Fruit fly (Drosophila melanogaster) whole organism, prepupa: Measurements from ENCODE around the gene CG42494.

Source experiments
- Blimp-1 ChIP-seq: fragments of 200-800 bp; sonication (Bioruptor generic); optimal IDR thresholded peaks from 3 replicates; lab custom pipeline; 2017; ENCODE audit warnings: missing biosample characterization, missing genetic modification characterization, mild to moderate bottlenecking, moderate library complexity, missing genetic modification reagents
- CG10631 ChIP-seq: fragments of 200-800 bp; sonication (Bioruptor generic); optimal IDR thresholded peaks from 2 replicates; lab custom pipeline; 2016; ENCODE audit warnings: missing biosample characterization, missing genetic modification characterization
- CG10669 ChIP-seq: fragments of 200-800 bp; sonication (Bioruptor generic); optimal IDR thresholded peaks from 3 replicates; lab custom pipeline; 2018; ENCODE audit warnings: missing biosample characterization, mild to moderate bottlenecking, missing genetic modification characterization, moderate library complexity
- CG11294 ChIP-seq: fragments of 200-800 bp; sonication (Bioruptor generic); IDR thresholded peaks from 2 replicates; pipeline ENCODE4 v1.3.6; 2022; ENCODE audit warnings: missing biosample characterization, missing genetic modification characterization
- CG11762 ChIP-seq: fragments of 200-800 bp; sonication (Bioruptor generic); optimal IDR thresholded peaks from 3 replicates; lab custom pipeline; 2016; ENCODE audit warnings: missing biosample characterization, missing genetic modification characterization; ENCODE audit not compliant: insufficient read depth
- CG1621 ChIP-seq: fragments of 200-800 bp; sonication (Bioruptor generic); optimal IDR thresholded peaks from 3 replicates; lab custom pipeline; 2018; ENCODE audit warnings: missing biosample characterization, mild to moderate bottlenecking, missing genetic modification characterization
- CG16779 ChIP-seq: fragments of 200-800 bp; sonication (Bioruptor generic); optimal IDR thresholded peaks from 3 replicates; lab custom pipeline; 2017; ENCODE audit warnings: missing biosample characterization, mild to moderate bottlenecking, missing genetic modification characterization
- CG31627 ChIP-seq: fragments of 200-800 bp; sonication (Bioruptor generic); optimal IDR thresholded peaks from 3 replicates; lab custom pipeline; 2016; ENCODE audit warnings: missing biosample characterization, missing genetic modification characterization
- CG34406 ChIP-seq: fragments of 200-800 bp; sonication (Bioruptor generic); optimal IDR thresholded peaks from 3 replicates; lab custom pipeline; 2016; ENCODE audit warnings: missing biosample characterization, missing genetic modification characterization
- CG3919 ChIP-seq: fragments of 200-800 bp; sonication (Bioruptor generic); optimal IDR thresholded peaks from 3 replicates; lab custom pipeline; 2016; ENCODE audit warnings: missing biosample characterization, missing genetic modification characterization
- CG4318 ChIP-seq: fragments of 200-800 bp; sonication (Bioruptor generic); optimal IDR thresholded peaks from 3 replicates; lab custom pipeline; 2017; ENCODE audit warnings: missing biosample characterization, mild to moderate bottlenecking, missing genetic modification characterization
- CG6276 ChIP-seq: fragments of 200-800 bp; sonication (Bioruptor generic); optimal IDR thresholded peaks from 2 replicates; lab custom pipeline; 2017; ENCODE audit warnings: missing biosample characterization, mild to moderate bottlenecking, missing genetic modification characterization
- CG6792 ChIP-seq: fragments of 200-800 bp; sonication (Bioruptor generic); optimal IDR thresholded peaks from 3 replicates; lab custom pipeline; 2016; ENCODE audit warnings: missing biosample characterization, missing genetic modification characterization
- CG6808 ChIP-seq: fragments of 200-800 bp; sonication (Bioruptor generic); optimal IDR thresholded peaks from 3 replicates; lab custom pipeline; 2017; ENCODE audit warnings: missing biosample characterization, missing genetic modification characterization, mild to moderate bottlenecking, moderate library complexity, missing genetic modification reagents
- CG7368 ChIP-seq: fragments of 200-800 bp; sonication (Bioruptor generic); optimal IDR thresholded peaks from 3 replicates; lab custom pipeline; 2016; ENCODE audit warnings: missing biosample characterization, missing genetic modification characterization
- CG8119 ChIP-seq: fragments of 200-800 bp; sonication (Bioruptor generic); IDR thresholded peaks from 3 replicates; pipeline ENCODE4 v1.3.6; 2022; ENCODE audit warnings: missing biosample characterization, missing genetic modification characterization
- CG8319 ChIP-seq: fragments of 200-800 bp; sonication (Bioruptor generic); optimal IDR thresholded peaks from 3 replicates; lab custom pipeline; 2016; ENCODE audit warnings: missing biosample characterization, missing genetic modification characterization
- CG8632 ChIP-seq: fragments of 200-800 bp; sonication (Bioruptor generic); optimal IDR thresholded peaks from 3 replicates; lab custom pipeline; 2016; ENCODE audit warnings: missing biosample characterization, missing genetic modification characterization
- CG9139 ChIP-seq: fragments of 200-800 bp; sonication (Bioruptor generic); optimal IDR thresholded peaks from 3 replicates; lab custom pipeline; 2017; ENCODE audit warnings: missing biosample characterization, mild to moderate bottlenecking, missing genetic modification characterization
- Eip75B ChIP-seq: fragments of 200-800 bp; sonication (Bioruptor generic); optimal IDR thresholded peaks from 3 replicates; lab custom pipeline; 2016; ENCODE audit warnings: missing biosample characterization, missing genetic modification characterization
- Eip78C ChIP-seq: fragments of 200-800 bp; sonication (Bioruptor generic); peaks from one replicate; lab custom pipeline; 2016; ENCODE audit warnings: missing biosample characterization, missing genetic modification characterization
- Eip93F ChIP-seq: fragments of 200-800 bp; sonication (Bioruptor generic); optimal IDR thresholded peaks from 2 replicates; lab custom pipeline; 2016; ENCODE audit warnings: missing biosample characterization, mild to moderate bottlenecking, missing genetic modification characterization
- Ets21C ChIP-seq: fragments of 200-800 bp; sonication (Bioruptor generic); optimal IDR thresholded peaks from 3 replicates; lab custom pipeline; 2016; ENCODE audit warnings: missing biosample characterization, missing genetic modification characterization
- Ets96B ChIP-seq: fragments of 200-800 bp; optimal IDR thresholded peaks from 2 replicates; lab custom pipeline; 2019; ENCODE audit warnings: missing biosample characterization, mild to moderate bottlenecking, missing genetic modification characterization, moderate library complexity
- Gug ChIP-seq: fragments of 200-800 bp; sonication (Bioruptor generic); IDR thresholded peaks from 2 replicates; pipeline ENCODE4 v1.3.6; 2022; ENCODE audit warnings: missing biosample characterization, missing genetic modification characterization
- Hr39 ChIP-seq: fragments of 200-800 bp; sonication (Bioruptor generic); optimal IDR thresholded peaks from 2 replicates; lab custom pipeline; 2016; ENCODE audit warnings: missing biosample characterization, missing genetic modification characterization
- Hr4 ChIP-seq: fragments of 200-800 bp; sonication (Bioruptor generic); optimal IDR thresholded peaks from 3 replicates; lab custom pipeline; 2016; ENCODE audit warnings: missing biosample characterization, missing genetic modification characterization
- Lpt ChIP-seq: fragments of 200-800 bp; sonication (Bioruptor generic); optimal IDR thresholded peaks from 3 replicates; lab custom pipeline; 2016; ENCODE audit warnings: missing biosample characterization, missing genetic modification characterization
- OdsH ChIP-seq: fragments of 200-800 bp; sonication (Bioruptor generic); optimal IDR thresholded peaks from 3 replicates; lab custom pipeline; 2016; ENCODE audit warnings: missing biosample characterization, missing genetic modification characterization
- Smox ChIP-seq: fragments of 200-800 bp; sonication (Bioruptor generic); optimal IDR thresholded peaks from 3 replicates; lab custom pipeline; 2016; ENCODE audit warnings: missing biosample characterization, missing genetic modification characterization
- Sox102F ChIP-seq: fragments of 200-800 bp; sonication (Bioruptor generic); optimal IDR thresholded peaks from 2 replicates; lab custom pipeline; 2016; ENCODE audit warnings: missing biosample characterization, mild to moderate bottlenecking, missing genetic modification characterization
- Sox14 ChIP-seq: fragments of 200-800 bp; sonication (Bioruptor generic); optimal IDR thresholded peaks from 3 replicates; lab custom pipeline; 2016; ENCODE audit warnings: missing biosample characterization, missing genetic modification characterization
- Sox15 ChIP-seq: fragments of 200-800 bp; sonication (Bioruptor generic); optimal IDR thresholded peaks from 3 replicates; lab custom pipeline; 2016; ENCODE audit warnings: missing biosample characterization, missing genetic modification characterization
- achi ChIP-seq: fragments of 200-800 bp; sonication (Bioruptor generic); optimal IDR thresholded peaks from 3 replicates; lab custom pipeline; 2016; ENCODE audit warnings: missing biosample characterization, missing genetic modification characterization
- acj6 ChIP-seq: fragments of 200-800 bp; sonication (Bioruptor generic); optimal IDR thresholded peaks from 3 replicates; lab custom pipeline; 2016; ENCODE audit warnings: missing biosample characterization, missing genetic modification characterization
- cyc ChIP-seq: fragments of 200-800 bp; sonication (Bioruptor generic); optimal IDR thresholded peaks from 3 replicates; lab custom pipeline; 2016; ENCODE audit warnings: missing biosample characterization, missing genetic modification characterization
- dac ChIP-seq: fragments of 200-800 bp; sonication (Bioruptor generic); optimal IDR thresholded peaks from 2 replicates; lab custom pipeline; 2017; ENCODE audit warnings: missing biosample characterization, mild to moderate bottlenecking, missing genetic modification characterization
- dsx ChIP-seq: fragments of 200-800 bp; optimal IDR thresholded peaks from 3 replicates; lab custom pipeline; 2019; ENCODE audit warnings: missing biosample characterization, mild to moderate bottlenecking, missing genetic modification characterization, moderate library complexity; ENCODE audit not compliant: poor library complexity, severe bottlenecking
- eg ChIP-seq: fragments of 200-800 bp; sonication (Bioruptor generic); IDR thresholded peaks from 3 replicates; pipeline ENCODE4 v1.3.6; 2022; ENCODE audit warnings: missing biosample characterization, missing genetic modification characterization
- esn ChIP-seq: fragments of 200-800 bp; sonication (Bioruptor generic); optimal IDR thresholded peaks from 2 replicates; lab custom pipeline; 2016; ENCODE audit warnings: missing biosample characterization, mild to moderate bottlenecking, missing genetic modification characterization, moderate library complexity
- fd85E ChIP-seq: fragments of 200-800 bp; sonication (Bioruptor generic); optimal IDR thresholded peaks from 3 replicates; lab custom pipeline; 2016; ENCODE audit warnings: missing biosample characterization, missing genetic modification characterization
- lz ChIP-seq: fragments of 200-800 bp; sonication (Bioruptor generic); optimal IDR thresholded peaks from 3 replicates; lab custom pipeline; 2016; ENCODE audit warnings: missing biosample characterization, missing genetic modification characterization
- net ChIP-seq: fragments of 200-800 bp; sonication (Bioruptor generic); optimal IDR thresholded peaks from 3 replicates; lab custom pipeline; 2016; ENCODE audit warnings: missing biosample characterization, missing genetic modification characterization
- pdm3 ChIP-seq: fragments of 200-800 bp; sonication (Bioruptor generic); optimal IDR thresholded peaks from 3 replicates; lab custom pipeline; 2016; ENCODE audit warnings: missing biosample characterization, missing genetic modification characterization
- salr ChIP-seq, 2 experiments: fragments of 200-800 bp; sonication (Bioruptor generic); optimal IDR thresholded peaks; 3 replicates each; lab custom pipeline; 2016 to 2018; ENCODE audit warnings: missing biosample characterization in 2 of 2, missing genetic modification characterization in 2 of 2, mild to moderate bottlenecking in 1 of 2
- ss ChIP-seq, 2 experiments: fragments of 200-800 bp; sonication (Bioruptor generic); optimal IDR thresholded peaks; 2 replicates in 1 of 2; 3 replicates in 1 of 2; lab custom pipeline; 2017 to 2018; ENCODE audit warnings: mild to moderate bottlenecking in 2 of 2, missing biosample characterization in 2 of 2, missing genetic modification characterization in 2 of 2, moderate library complexity in 1 of 2
- svp ChIP-seq: fragments of 200-800 bp; sonication (Bioruptor generic); peaks from one replicate; lab custom pipeline; 2016; ENCODE audit warnings: missing biosample characterization, missing genetic modification characterization
- topi ChIP-seq: fragments of 200-800 bp; sonication (Bioruptor generic); optimal IDR thresholded peaks from 3 replicates; lab custom pipeline; 2016; ENCODE audit warnings: missing biosample characterization, missing genetic modification characterization
- vri ChIP-seq: fragments of 200-800 bp; sonication (Bioruptor generic); optimal IDR thresholded peaks from 3 replicates; lab custom pipeline; 2016; ENCODE audit warnings: missing biosample characterization, mild to moderate bottlenecking, missing genetic modification characterization

CG42494 gene

dm6 chr3L:3164951-3165350, 19.3 kb upstream of the CG42494 start, which contains the start of gene CG32280:
TSS of gene CG32280 (plus strand) at chr3L:3165181.
- TF ChIP-seq topi (GFP tag; lab: Kevin White, UChicago) (no peak), esn (peak; percentile 48), achi (GFP tag; lab: Kevin White, UChicago) (no peak), CG6792 (peak; percentile 5), CG7368 (GFP tag; lab: Kevin White, UChicago) (no peak), Eip75B (GFP tag; lab: Kevin White, UChicago) (no peak), eg (no peak; the same call in 1 of the 3 replicates), CG11294 (no peak), Sox14 (GFP tag; lab: Kevin White, UChicago) (peak; percentile 27), CG4318 (no peak), CG1621 (tag; lab: Kevin White, UChicago) (peak; percentile 67), dsx (GFP tag; lab: Kevin White, UChicago) (no peak), CG16779 (tag; lab: Kevin White, UChicago) (no peak), lz (peak; percentile 29), Ets21C (GFP tag; lab: Kevin White, UChicago) (peak; percentile 20), CG11762 (GFP tag; lab: Kevin White, UChicago) (no peak), CG9139 (GFP tag; lab: Kevin White, UChicago) (no peak), fd85E (GFP tag; lab: Kevin White, UChicago) (no peak), Gug (GFP tag; lab: Robert Waterston, UW) (no peak), pdm3 (GFP tag; lab: Kevin White, UChicago) (no peak), Hr4 (GFP tag; lab: Kevin White, UChicago) (no peak), Sox102F (GFP tag; lab: Kevin White, UChicago) (no peak), CG8632 (GFP tag; lab: Kevin White, UChicago) (no peak), CG10631 (GFP tag; lab: Kevin White, UChicago) (no peak), cyc (peak; percentile 36), svp (GFP tag; lab: Kevin White, UChicago) (no peak), ss (GFP tag; optimal IDR thresholded peaks at IDR 0.05; lab: Kevin White, UChicago) (no peak), acj6 (GFP tag; lab: Kevin White, UChicago) (no peak), Smox (GFP tag; lab: Kevin White, UChicago) (no peak), Eip93F (GFP tag; lab: Kevin White, UChicago) (no peak), dac (GFP tag; lab: Kevin White, UChicago) (no peak), net (no peak), Ets96B (no peak), CG8319 (no peak), Eip78C (GFP tag; lab: Kevin White, UChicago) (no peak), CG8119 (no peak), CG6808 (GFP tag; lab: Kevin White, UChicago) (no peak), Lpt (GFP tag; lab: Kevin White, UChicago) (no peak), CG10669 (GFP tag; lab: Kevin White, UChicago) (no peak), salr (GFP tag; optimal IDR thresholded peaks at IDR 0.05; lab: Kevin White, UChicago) (no peak), CG34406 (GFP tag; lab: Kevin White, UChicago) (no peak), Hr39 (GFP tag; lab: Kevin White, UChicago) (peak; percentile 33), CG6276 (GFP tag; lab: Kevin White, UChicago) (no peak), CG31627 (GFP tag; lab: Kevin White, UChicago) (peak; percentile 23), Sox15 (GFP tag; lab: Kevin White, UChicago) (no peak), CG3919 (GFP tag; lab: Kevin White, UChicago) (no peak), vri (GFP tag; lab: Kevin White, UChicago) (no peak), OdsH (GFP tag; lab: Kevin White, UChicago) (no peak), Blimp-1 (no peak)
